Fruit fly (Drosophila melanogaster): ENCODE measurements around the gene Atg8a.

dm6 chrX:10735682-10736353, 32.3 kb downstream of the Atg8a start:
- TF ChIP-seq CG8478 (optimal IDR thresholded peaks at IDR 0.05) (no peak), CTCF (optimal IDR thresholded peaks at IDR 0.05) (no peak)
